Fruit fly (Drosophila melanogaster) whole organism, embryonic: ENCODE data around the gene ph-d.

ENCODE experiments used
- Awh ChIP-seq: fragments of 200-800 bp; sonication (Bioruptor generic); IDR thresholded peaks from 2 replicates; pipeline ENCODE4, ENCODE4 v1.3.6; 2022; ENCODE audit warnings: missing biosample characterization, missing genetic modification characterization
- B-H1 ChIP-seq: fragments of 200-800 bp; sonication (Bioruptor generic); IDR thresholded peaks from 3 replicates; pipeline ENCODE4 v1.3.6; 2022; ENCODE audit warnings: missing biosample characterization, missing genetic modification characterization
- CG10462 ChIP-seq: fragments of 200-800 bp; sonication (Bioruptor generic); optimal IDR thresholded peaks from 2 replicates; lab custom pipeline; 2016; ENCODE audit warnings: missing biosample characterization, missing genetic modification characterization
- CG11247 ChIP-seq: fragments of 200-800 bp; sonication (Bioruptor generic); IDR thresholded peaks from 2 replicates; pipeline ENCODE4 v1.3.6; 2022; ENCODE audit warnings: missing biosample characterization, missing genetic modification characterization
- CG12299 ChIP-seq: fragments of 200-800 bp; sonication (Bioruptor generic); optimal IDR thresholded peaks from 2 replicates; lab custom pipeline; 2018; ENCODE audit warnings: missing biosample characterization, mild to moderate bottlenecking, missing genetic modification characterization
- CG13123 ChIP-seq: fragments of 200-800 bp; sonication (Bioruptor generic); optimal IDR thresholded peaks from 2 replicates; lab custom pipeline; 2016; ENCODE audit warnings: missing biosample characterization, missing genetic modification characterization
- CG13894 ChIP-seq: fragments of 200-800 bp; sonication (Bioruptor generic); optimal IDR thresholded peaks from 3 replicates; lab custom pipeline; 2018; ENCODE audit warnings: missing biosample characterization, mild to moderate bottlenecking, missing genetic modification characterization, moderate library complexity
- CG14710 ChIP-seq: fragments of 200-800 bp; sonication (Bioruptor generic); optimal IDR thresholded peaks from 3 replicates; lab custom pipeline; 2019; ENCODE audit warnings: missing biosample characterization, mild to moderate bottlenecking, missing genetic modification characterization, moderate library complexity
- CG16863 ChIP-seq: fragments of 200-800 bp; sonication (Bioruptor generic); optimal IDR thresholded peaks from 3 replicates; lab custom pipeline; 2016; ENCODE audit warnings: missing biosample characterization, missing genetic modification characterization
- CG17385 ChIP-seq: fragments of 200-800 bp; sonication (Bioruptor generic); optimal IDR thresholded peaks from 3 replicates; lab custom pipeline; 2018; ENCODE audit warnings: missing biosample characterization, mild to moderate bottlenecking, missing genetic modification characterization
- CG17829 ChIP-seq: fragments of 200-800 bp; optimal IDR thresholded peaks from 2 replicates; lab custom pipeline; 2019; ENCODE audit warnings: missing biosample characterization, mild to moderate bottlenecking, missing genetic modification characterization, moderate library complexity
- CG18599 ChIP-seq: fragments of 200-800 bp; sonication (Bioruptor generic); optimal IDR thresholded peaks from 3 replicates; lab custom pipeline; 2017; ENCODE audit warnings: missing biosample characterization, missing genetic modification characterization, mild to moderate bottlenecking, moderate library complexity, missing genetic modification reagents
- CG2120 ChIP-seq: fragments of 200-800 bp; sonication (Bioruptor generic); optimal IDR thresholded peaks from 3 replicates; lab custom pipeline; 2016; ENCODE audit warnings: missing biosample characterization, missing genetic modification characterization
- CG2199 ChIP-seq: fragments of 200-800 bp; sonication (Bioruptor generic); IDR thresholded peaks from 3 replicates; pipeline ENCODE4 v1.3.6; 2022; ENCODE audit warnings: missing biosample characterization, missing genetic modification characterization
- CG30403 ChIP-seq: fragments of 200-800 bp; sonication (Bioruptor generic); optimal IDR thresholded peaks from 3 replicates; lab custom pipeline; 2016; ENCODE audit warnings: missing biosample characterization, missing genetic modification characterization
- CG43689 ChIP-seq: fragments of 200-800 bp; sonication (Bioruptor generic); IDR thresholded peaks from 2 replicates; pipeline ENCODE4 v1.3.6; 2022; ENCODE audit warnings: missing biosample characterization, missing genetic modification characterization
- CG9727 ChIP-seq: fragments of 200-800 bp; sonication (Bioruptor generic); optimal IDR thresholded peaks from 3 replicates; lab custom pipeline; 2017; ENCODE audit warnings: missing biosample characterization, mild to moderate bottlenecking, missing genetic modification characterization
- CG9797 ChIP-seq: fragments of 200-800 bp; sonication (Bioruptor generic); optimal IDR thresholded peaks from 3 replicates; lab custom pipeline; 2018; ENCODE audit warnings: missing biosample characterization, mild to moderate bottlenecking, missing genetic modification characterization
- Chrac-16 ChIP-seq: fragments of 200-800 bp; sonication (Bioruptor generic); optimal IDR thresholded peaks from 3 replicates; lab custom pipeline; 2016; ENCODE audit warnings: missing biosample characterization, missing genetic modification characterization
- Dll ChIP-seq: fragments of 200-800 bp; sonication (Bioruptor generic); IDR thresholded peaks from 4 replicates; pipeline ENCODE4 v1.3.6; 2022; ENCODE audit warnings: missing biosample characterization, missing genetic modification characterization; ENCODE audit not compliant: partially characterized antibody
- E2f2 ChIP-seq: fragments of 200-800 bp; sonication (Bioruptor generic); IDR thresholded peaks from 2 replicates; pipeline ENCODE4 v1.3.6; 2022; ENCODE audit warnings: missing biosample characterization, missing genetic modification characterization
- HLHmδ ChIP-seq: fragments of 200-800 bp; sonication (Bioruptor generic); optimal IDR thresholded peaks from 2 replicates; lab custom pipeline; 2018; ENCODE audit warnings: missing biosample characterization, mild to moderate bottlenecking, missing genetic modification characterization, moderate library complexity
- Hey ChIP-seq: fragments of 200-800 bp; sonication (Bioruptor generic); optimal IDR thresholded peaks from 3 replicates; lab custom pipeline; 2018; ENCODE audit warnings: missing biosample characterization, mild to moderate bottlenecking, missing genetic modification characterization
- HmgD ChIP-seq: fragments of 200-800 bp; sonication (Bioruptor generic); optimal IDR thresholded peaks from 3 replicates; lab custom pipeline; 2016; ENCODE audit warnings: missing biosample characterization, missing genetic modification characterization
- Hr3 ChIP-seq: fragments of 200-800 bp; sonication (Bioruptor generic); optimal IDR thresholded peaks from 3 replicates; lab custom pipeline; 2016; ENCODE audit warnings: missing biosample characterization, missing genetic modification characterization
- Jarid2 ChIP-seq: fragments of 200-800 bp; sonication (Bioruptor generic); optimal IDR thresholded peaks from 3 replicates; lab custom pipeline; 2017; ENCODE audit warnings: mild to moderate bottlenecking, missing biosample characterization, missing genetic modification reagents, missing genetic modification characterization
- MBD-R2 ChIP-seq: fragments of 200-800 bp; sonication (Bioruptor generic); IDR thresholded peaks from 2 replicates; pipeline ENCODE4 v1.3.6; 2022; ENCODE audit warnings: missing biosample characterization, missing genetic modification characterization
- MESR4 ChIP-seq: fragments of 200-800 bp; sonication (Bioruptor generic); optimal IDR thresholded peaks from 2 replicates; lab custom pipeline; 2018; ENCODE audit warnings: missing biosample characterization, mild to moderate bottlenecking, missing genetic modification characterization, moderate library complexity
- Mrtf ChIP-seq: fragments of 200-800 bp; sonication (Bioruptor generic); IDR thresholded peaks from 3 replicates; pipeline ENCODE4 v1.3.6; 2022; ENCODE audit warnings: missing biosample characterization, missing genetic modification characterization
- NC2β ChIP-seq: fragments of 200-800 bp; sonication (Bioruptor generic); optimal IDR thresholded peaks from 2 replicates; lab custom pipeline; 2016; ENCODE audit warnings: missing biosample characterization, missing genetic modification characterization
- Nf-YC ChIP-seq: fragments of 200-800 bp; optimal IDR thresholded peaks from 3 replicates; lab custom pipeline; 2019; ENCODE audit warnings: missing biosample characterization, mild to moderate bottlenecking, missing genetic modification characterization, moderate library complexity
- al ChIP-seq: fragments of 200-800 bp; sonication (Bioruptor generic); IDR thresholded peaks from 2 replicates; pipeline ENCODE4 v1.3.6; 2022; ENCODE audit warnings: missing biosample characterization, missing genetic modification characterization
- crol ChIP-seq: fragments of 200-800 bp; sonication (Bioruptor generic); IDR thresholded peaks from 2 replicates; pipeline ENCODE4 v1.3.6; 2022; ENCODE audit warnings: missing biosample characterization, missing genetic modification characterization
- eve ChIP-seq, 2 experiments: fragments of >200 bp; optimal IDR thresholded peaks; 2 replicates each; lab custom pipeline; 2017; ENCODE audit warnings: missing biosample characterization in 2 of 2, missing genetic modification characterization in 2 of 2
- h ChIP-seq: fragments of >200 bp; optimal IDR thresholded peaks from 2 replicates; lab custom pipeline; 2017
- lab ChIP-seq: fragments of 200-800 bp; sonication (Bioruptor generic); optimal IDR thresholded peaks from 3 replicates; lab custom pipeline; 2017; ENCODE audit warnings: missing biosample characterization, missing genetic modification characterization, mild to moderate bottlenecking, moderate library complexity, missing genetic modification reagents
- pum ChIP-seq: fragments of 200-800 bp; sonication (Bioruptor generic); optimal IDR thresholded peaks from 2 replicates; lab custom pipeline; 2016; ENCODE audit warnings: missing biosample characterization, missing genetic modification characterization
- repo ChIP-seq: fragments of 200-800 bp; sonication (Bioruptor generic); optimal IDR thresholded peaks from 2 replicates; lab custom pipeline; 2016; ENCODE audit warnings: missing biosample characterization, missing genetic modification characterization
- run ChIP-seq: fragments of 200-800 bp; sonication (Bioruptor generic); optimal IDR thresholded peaks from 3 replicates; lab custom pipeline; 2018; ENCODE audit warnings: missing biosample characterization, mild to moderate bottlenecking, missing genetic modification characterization
- shn ChIP-seq: fragments of 200-800 bp; sonication (Bioruptor generic); optimal IDR thresholded peaks from 3 replicates; lab custom pipeline; 2016; ENCODE audit warnings: missing biosample characterization, missing genetic modification characterization
- sna ChIP-seq: fragments of 200-800 bp; sonication (Bioruptor generic); IDR thresholded peaks from 2 replicates; pipeline ENCODE4 v1.3.6; 2022; ENCODE audit warnings: missing biosample characterization, missing genetic modification characterization; ENCODE audit not compliant: partially characterized antibody
- stwl ChIP-seq: fragments of 200-800 bp; sonication (Bioruptor generic); optimal IDR thresholded peaks from 3 replicates; lab custom pipeline; 2018; ENCODE audit warnings: missing biosample characterization, mild to moderate bottlenecking, missing genetic modification characterization, moderate library complexity
- sug ChIP-seq: fragments of 200-800 bp; optimal IDR thresholded peaks from 2 replicates; lab custom pipeline; 2019; ENCODE audit warnings: missing biosample characterization, mild to moderate bottlenecking, missing genetic modification characterization, moderate library complexity
- tin ChIP-seq: fragments of 200-800 bp; sonication (Bioruptor generic); optimal IDR thresholded peaks from 3 replicates; lab custom pipeline; 2016; ENCODE audit warnings: missing biosample characterization, missing genetic modification characterization
- trh ChIP-seq: fragments of 200-800 bp; sonication (Bioruptor generic); optimal IDR thresholded peaks from 2 replicates; lab custom pipeline; 2016; ENCODE audit warnings: missing biosample characterization, missing genetic modification characterization
- tx ChIP-seq: fragments of 200-800 bp; sonication (Bioruptor generic); optimal IDR thresholded peaks from 2 replicates; lab custom pipeline; 2016; ENCODE audit warnings: missing biosample characterization, missing genetic modification characterization
- usp ChIP-seq: fragments of >200 bp; optimal IDR thresholded peaks from 2 replicates; lab custom pipeline; 2017; ENCODE audit warnings: missing biosample characterization, missing genetic modification characterization
- vfl ChIP-seq: fragments of 200-800 bp; sonication (Bioruptor generic); optimal IDR thresholded peaks from 2 replicates; lab custom pipeline; 2016; ENCODE audit warnings: missing biosample characterization, missing genetic modification characterization
- wdn ChIP-seq: fragments of 200-800 bp; sonication (Bioruptor generic); IDR thresholded peaks from 2 replicates; pipeline ENCODE4 v1.3.6; 2022; ENCODE audit warnings: missing biosample characterization, missing genetic modification characterization
- wek ChIP-seq: fragments of 200-800 bp; sonication (Bioruptor generic); optimal IDR thresholded peaks from 3 replicates; lab custom pipeline; 2018; ENCODE audit warnings: missing biosample characterization, mild to moderate bottlenecking, missing genetic modification characterization, moderate library complexity

The ph-d gene

dm6 chrX:2137587-2138341 is 14.7 kb upstream of the ph-d start (continued):
- peak; percentile 89 for TF ChIP-seq CG16863 (GFP tag; lab: Kevin White, UChicago)
- TF ChIP-seq stwl = peak; percentile 87
- no peak for TF ChIP-seq h (lab: Kevin White, UChicago)
- TF ChIP-seq Awh (GFP tag; lab: Robert Waterston, UW) = peak; percentile 99
- TF ChIP-seq trh (GFP tag; lab: Kevin White, UChicago) = peak; percentile 97
- peak; percentile 59 for TF ChIP-seq sna (GFP tag; lab: Robert Waterston, UW)
- peak; percentile 98 for TF ChIP-seq Mrtf (GFP tag; lab: Robert Waterston, UW)
- peak; percentile 98 for TF ChIP-seq Chrac-16 (GFP tag; lab: Kevin White, UChicago)
- peak; percentile 82 for TF ChIP-seq crol (GFP tag; lab: Robert Waterston, UW)
- peak; percentile 99 for TF ChIP-seq CG17829 (tag; lab: Kevin White, UChicago)
- TF ChIP-seq HmgD (GFP tag; lab: Kevin White, UChicago) = peak; percentile 42
- peak; percentile 98 for TF ChIP-seq CG14710 (tag; lab: Kevin White, UChicago)
- peak; percentile 91 for TF ChIP-seq Jarid2 (GFP tag; lab: Kevin White, UChicago)
- peak; percentile 98 for TF ChIP-seq sug
- TF ChIP-seq usp = no peak
- TF ChIP-seq lab (GFP tag; lab: Kevin White, UChicago) = peak; percentile 99
- TF ChIP-seq NC2β (GFP tag; lab: Kevin White, UChicago) = peak; percentile 93
- TF ChIP-seq eve (GFP tag; optimal IDR thresholded peaks at IDR 0.05; lab: Kevin White, UChicago) = peak in 1 of 2 experiments; percentile 100
- TF ChIP-seq CG43689 (GFP tag; lab: Robert Waterston, UW) = peak; percentile 96
- peak; percentile 99 for TF ChIP-seq CG17385 (GFP tag; lab: Kevin White, UChicago)
- TF ChIP-seq MESR4 (GFP tag; lab: Kevin White, UChicago) = peak; percentile 58
- TF ChIP-seq Hey (tag; lab: Kevin White, UChicago) = peak; percentile 94
- TF ChIP-seq Nf-YC (tag; lab: Kevin White, UChicago) = peak; percentile 92
- TF ChIP-seq CG11247 (GFP tag; lab: Robert Waterston, UW) = peak; percentile 98
- TF ChIP-seq CG2199 (GFP tag; lab: Robert Waterston, UW) = peak; percentile 97
- peak; percentile 96 for TF ChIP-seq vfl (GFP tag; lab: Kevin White, UChicago)
- TF ChIP-seq CG12299 (tag; lab: Kevin White, UChicago) = peak; percentile 99
- TF ChIP-seq HLHmδ (GFP tag; lab: Kevin White, UChicago) = no peak
- peak; percentile 98 for TF ChIP-seq tin (GFP tag; lab: Kevin White, UChicago)
- TF ChIP-seq tx = peak; percentile 90
- TF ChIP-seq CG13894 (tag; lab: Kevin White, UChicago) = peak; percentile 99
- TF ChIP-seq MBD-R2 (GFP tag; lab: Robert Waterston, UW) = peak; percentile 96
- TF ChIP-seq CG18599 (GFP tag; lab: Kevin White, UChicago) = peak; percentile 100
- TF ChIP-seq run (tag; lab: Kevin White, UChicago) = peak; percentile 99
- peak; percentile 97 for TF ChIP-seq CG30403 (GFP tag; lab: Kevin White, UChicago)
- TF ChIP-seq wek (GFP tag; lab: Kevin White, UChicago) = peak; percentile 93
- peak; percentile 17 for TF ChIP-seq CG9797 (GFP tag; lab: Kevin White, UChicago)
- TF ChIP-seq wdn (GFP tag; lab: Robert Waterston, UW) = peak; percentile 98
- peak; percentile 95 for TF ChIP-seq Hr3
- TF ChIP-seq CG9727 (GFP tag; lab: Kevin White, UChicago) = peak; percentile 98
- TF ChIP-seq repo (GFP tag; lab: Kevin White, UChicago) = peak; percentile 88
- TF ChIP-seq E2f2 (GFP tag; lab: Robert Waterston, UW) = peak; percentile 79
- peak; percentile 98 for TF ChIP-seq CG2120
- TF ChIP-seq shn (GFP tag; lab: Kevin White, UChicago) = peak; percentile 85
- peak; percentile 98 for TF ChIP-seq B-H1 (GFP tag; lab: Robert Waterston, UW)
- peak; percentile 99 for TF ChIP-seq al
- TF ChIP-seq pum (GFP tag; lab: Kevin White, UChicago) = peak; percentile 89
- peak; percentile 97 for TF ChIP-seq CG10462 (GFP tag; lab: Kevin White, UChicago)
- TF ChIP-seq CG13123 (GFP tag; lab: Kevin White, UChicago) = peak; percentile 97
- peak; percentile 48; the same call in 3 of the 4 replicates for TF ChIP-seq Dll
